Worm (Caenorhabditis elegans) whole organism, L3 larva: ENCODE data around the gene F54F2.14.

Source experiments
- R02D3.7 ChIP-seq: fragments of 150-350 bp; optimal IDR thresholded peaks from 2 replicates; lab custom pipeline; 2014; ENCODE audit warnings: missing biosample characterization, missing genetic modification characterization
- ZK546.5 ChIP-seq: sonication (generic microtip); optimal IDR thresholded peaks from 2 replicates; lab custom pipeline; 2017; ENCODE audit warnings: missing biosample characterization, missing genetic modification characterization
- aly-2 ChIP-seq: fragments of 150-350 bp; optimal IDR thresholded peaks from 2 replicates; lab custom pipeline; 2014; ENCODE audit warnings: missing biosample characterization, missing genetic modification characterization
- ama-1 ChIP-seq: fragments of 150-350 bp; optimal IDR thresholded peaks from 2 replicates; lab custom pipeline; 2018
- ceh-16 ChIP-seq: sonication (generic microtip); optimal IDR thresholded peaks from 2 replicates; lab custom pipeline; 2017; ENCODE audit warnings: missing biosample characterization, missing genetic modification characterization
- ceh-28 ChIP-seq: fragments of 150-350 bp; optimal IDR thresholded peaks from 2 replicates; lab custom pipeline; 2014; ENCODE audit warnings: missing biosample characterization, missing genetic modification reagents, missing genetic modification characterization
- ceh-82 ChIP-seq: fragments of 150-350 bp; optimal IDR thresholded peaks from 2 replicates; lab custom pipeline; 2014; ENCODE audit warnings: missing biosample characterization, missing genetic modification characterization
- ceh-9 ChIP-seq: sonication (generic microtip); optimal IDR thresholded peaks from 2 replicates; lab custom pipeline; 2018; ENCODE audit warnings: missing biosample characterization, missing genetic modification characterization
- daf-12 ChIP-seq: fragments of 150-350 bp; optimal IDR thresholded peaks from 2 replicates; lab custom pipeline; 2014; ENCODE audit warnings: missing biosample characterization, missing genetic modification reagents, missing genetic modification characterization
- egl-27 ChIP-seq: sonication (generic microtip); optimal IDR thresholded peaks from 4 replicates; lab custom pipeline; 2017; ENCODE audit warnings: missing biosample characterization, missing genetic modification reagents, missing genetic modification characterization
- egl-5 ChIP-seq: fragments of 150-350 bp; optimal IDR thresholded peaks from 2 replicates; lab custom pipeline; 2017; ENCODE audit warnings: missing biosample characterization, missing genetic modification reagents, missing genetic modification characterization, inconsistent platforms
- elt-1 ChIP-seq: fragments of 150-350 bp; optimal IDR thresholded peaks from 2 replicates; lab custom pipeline; 2014; ENCODE audit warnings: missing biosample characterization, missing genetic modification characterization
- elt-2 ChIP-seq: sonication (generic microtip); optimal IDR thresholded peaks from 2 replicates; lab custom pipeline; 2016; ENCODE audit warnings: missing genetic modification reagents, mild to moderate bottlenecking, missing genetic modification characterization, missing compliant biosample characterization
- elt-3 ChIP-seq, 3 experiments: fragments of 150-350 bp in 1 of 3; sonication (generic microtip) in 2 of 3; optimal IDR thresholded peaks; 2 replicates in 2 of 3; 4 replicates in 1 of 3; lab custom pipeline; 2014 to 2017; ENCODE audit warnings: missing biosample characterization in 3 of 3, missing genetic modification characterization in 3 of 3
- fkh-10 ChIP-seq: sonication (generic microtip); optimal IDR thresholded peaks from 2 replicates; lab custom pipeline; 2017; ENCODE audit warnings: missing biosample characterization, missing genetic modification reagents, missing genetic modification characterization
- fkh-2 ChIP-seq: fragments of 150-350 bp; optimal IDR thresholded peaks from 2 replicates; lab custom pipeline; 2014; ENCODE audit warnings: missing biosample characterization, missing genetic modification reagents, missing genetic modification characterization
- fos-1 ChIP-seq: fragments of 150-350 bp; optimal IDR thresholded peaks from 2 replicates; lab custom pipeline; 2014; ENCODE audit warnings: missing biosample characterization, missing genetic modification characterization
- hmg-11 ChIP-seq: sonication (generic microtip); optimal IDR thresholded peaks from 2 replicates; lab custom pipeline; 2016; ENCODE audit warnings: missing genetic modification characterization, missing compliant biosample characterization
- jun-1 ChIP-seq: fragments of 150-350 bp; optimal IDR thresholded peaks from 2 replicates; lab custom pipeline; 2014; ENCODE audit warnings: missing biosample characterization, missing genetic modification reagents, missing genetic modification characterization
- lin-15B ChIP-seq: fragments of 150-350 bp; optimal IDR thresholded peaks from 2 replicates; lab custom pipeline; 2014; ENCODE audit warnings: missing biosample characterization, missing genetic modification characterization
- lin-39 ChIP-seq: fragments of 150-350 bp; optimal IDR thresholded peaks from 2 replicates; lab custom pipeline; 2018; ENCODE audit warnings: missing biosample characterization, missing genetic modification reagents, missing genetic modification characterization
- lsy-12 ChIP-seq: sonication (generic microtip); optimal IDR thresholded peaks from 2 replicates; lab custom pipeline; 2016; ENCODE audit warnings: mild to moderate bottlenecking, missing genetic modification characterization, missing compliant biosample characterization
- mdl-1 ChIP-seq: fragments of 150-350 bp; optimal IDR thresholded peaks from 2 replicates; lab custom pipeline; 2014; ENCODE audit warnings: missing biosample characterization, missing genetic modification characterization
- nfya-1 ChIP-seq: sonication (generic microtip); optimal IDR thresholded peaks from 2 replicates; lab custom pipeline; 2017; ENCODE audit warnings: missing genetic modification characterization, mild to moderate bottlenecking, missing compliant biosample characterization, antibody characterized with exemption, moderate library complexity; ENCODE audit not compliant: insufficient read depth
- nhr-11 ChIP-seq: fragments of 150-350 bp; optimal IDR thresholded peaks from 2 replicates; lab custom pipeline; 2014; ENCODE audit warnings: missing biosample characterization, missing genetic modification characterization
- nhr-12 ChIP-seq: fragments of 150-350 bp; optimal IDR thresholded peaks from 2 replicates; lab custom pipeline; 2014; ENCODE audit warnings: missing biosample characterization, missing genetic modification characterization
- nhr-23 ChIP-seq: fragments of 150-350 bp; optimal IDR thresholded peaks from 2 replicates; lab custom pipeline; 2014; ENCODE audit warnings: missing biosample characterization, missing genetic modification reagents, missing genetic modification characterization
- nhr-237 ChIP-seq: fragments of 150-350 bp; optimal IDR thresholded peaks from 2 replicates; lab custom pipeline; 2014; ENCODE audit warnings: missing biosample characterization, missing genetic modification characterization
- nhr-25 ChIP-seq: sonication (generic microtip); optimal IDR thresholded peaks from 2 replicates; lab custom pipeline; 2017; ENCODE audit warnings: missing biosample characterization, missing genetic modification characterization
- nhr-28 ChIP-seq: fragments of 150-350 bp; optimal IDR thresholded peaks from 2 replicates; lab custom pipeline; 2014; ENCODE audit warnings: missing biosample characterization, missing genetic modification characterization
- nhr-43 ChIP-seq: sonication (generic microtip); optimal IDR thresholded peaks from 2 replicates; lab custom pipeline; 2016; ENCODE audit warnings: mild to moderate bottlenecking, missing genetic modification characterization, missing compliant biosample characterization; ENCODE audit not compliant: poor library complexity, severe bottlenecking
- nhr-67 ChIP-seq: fragments of 150-350 bp; optimal IDR thresholded peaks from 2 replicates; lab custom pipeline; 2014; ENCODE audit warnings: missing biosample characterization, missing genetic modification characterization
- nhr-76 ChIP-seq: fragments of 150-350 bp; sonication (generic microtip); optimal IDR thresholded peaks from 5 replicates; lab custom pipeline; 2014; ENCODE audit warnings: missing biosample characterization, missing genetic modification characterization
- nhr-77 ChIP-seq: fragments of 150-350 bp; optimal IDR thresholded peaks from 2 replicates; lab custom pipeline; 2014; ENCODE audit warnings: missing biosample characterization, missing genetic modification characterization
- pha-4 ChIP-seq: fragments of 150-350 bp; optimal IDR thresholded peaks from 2 replicates; lab custom pipeline; 2014; ENCODE audit warnings: missing biosample characterization, missing genetic modification reagents, missing genetic modification characterization
- pqm-1 ChIP-seq: fragments of 150-350 bp; optimal IDR thresholded peaks from 2 replicates; lab custom pipeline; 2017; ENCODE audit warnings: missing biosample characterization, missing genetic modification characterization, inconsistent platforms
- sea-2 ChIP-seq: fragments of 150-350 bp; sonication (generic microtip); optimal IDR thresholded peaks from 4 replicates; lab custom pipeline; 2014; ENCODE audit warnings: missing biosample characterization, missing genetic modification reagents, missing genetic modification characterization
- skn-1 ChIP-seq: fragments of 150-350 bp; optimal IDR thresholded peaks from 2 replicates; lab custom pipeline; 2014; ENCODE audit warnings: missing biosample characterization, missing genetic modification characterization
- snpc-4 ChIP-seq: fragments of 150-350 bp; optimal IDR thresholded peaks from 2 replicates; lab custom pipeline; 2014; ENCODE audit warnings: missing biosample characterization, missing genetic modification characterization
- tbx-2 ChIP-seq: sonication (generic microtip); optimal IDR thresholded peaks from 2 replicates; lab custom pipeline; 2016; ENCODE audit warnings: mild to moderate bottlenecking, missing genetic modification characterization, missing compliant biosample characterization
- unc-39 ChIP-seq: sonication (generic microtip); optimal IDR thresholded peaks from 4 replicates; lab custom pipeline; 2017; ENCODE audit warnings: missing biosample characterization, missing genetic modification characterization
- unc-62 ChIP-seq: fragments of 150-350 bp; sonication (generic microtip); optimal IDR thresholded peaks from 4 replicates; lab custom pipeline; 2014; ENCODE audit warnings: missing biosample characterization, missing genetic modification reagents, missing genetic modification characterization
- zag-1 ChIP-seq: fragments of 150-350 bp; optimal IDR thresholded peaks from 2 replicates; lab custom pipeline; 2014; ENCODE audit warnings: missing biosample characterization, missing genetic modification characterization
- ztf-11 ChIP-seq: fragments of 150-350 bp; optimal IDR thresholded peaks from 2 replicates; lab custom pipeline; 2014; ENCODE audit warnings: missing biosample characterization, missing genetic modification characterization
- ztf-4 ChIP-seq: fragments of 150-350 bp; optimal IDR thresholded peaks from 2 replicates; lab custom pipeline; 2014; ENCODE audit warnings: missing biosample characterization, missing genetic modification characterization

The F54F2.14 gene

ce11 chrIII:8797211-8797733 is 5.9 kb downstream of the F54F2.14 start:
- TF ChIP-seq nfya-1 (tag; lab: Kevin White, UChicago), result peak; percentile 89
- no peak for TF ChIP-seq nhr-67 (tag; lab: Kevin White, UChicago)
- peak; percentile 93 for TF ChIP-seq lin-39 (tag; lab: Kevin White, UChicago)
- TF ChIP-seq ama-1 (lab: Kevin White, UChicago), result no peak
- peak; percentile 90 for TF ChIP-seq mdl-1 (tag; lab: Kevin White, UChicago)
- peak; percentile 18 for TF ChIP-seq nhr-77 (tag; lab: Kevin White, UChicago)
- peak; percentile 87 for TF ChIP-seq nhr-43
- no peak for TF ChIP-seq daf-12 (tag; lab: Kevin White, UChicago)
- TF ChIP-seq snpc-4 (tag; lab: Kevin White, UChicago), result peak; percentile 75
- peak; percentile 5 for TF ChIP-seq nhr-11 (tag; lab: Kevin White, UChicago)
- TF ChIP-seq hmg-11 (tag; lab: Kevin White, UChicago), result peak; percentile 68
- TF ChIP-seq nhr-76 (tag; lab: Kevin White, UChicago), result peak; percentile 36
- peak; percentile 73 for TF ChIP-seq fkh-10 (GFP tag; lab: Kevin White, UChicago)
- TF ChIP-seq sea-2 (GFP tag; lab: Kevin White, UChicago), result peak; percentile 14
- TF ChIP-seq tbx-2 (tag; lab: Kevin White, UChicago), result peak; percentile 75
- peak; percentile 96 for TF ChIP-seq pqm-1 (tag; lab: Kevin White, UChicago)
- TF ChIP-seq lin-15B (tag; lab: Kevin White, UChicago), result peak; percentile 49
- peak; percentile 43 for TF ChIP-seq fos-1 (tag; lab: Kevin White, UChicago)
- TF ChIP-seq ceh-82 (tag; lab: Kevin White, UChicago), result peak; percentile 42
- peak; percentile 92 for TF ChIP-seq nhr-25
- peak; percentile 43 for TF ChIP-seq pha-4
- peak; percentile 44 for TF ChIP-seq R02D3.7 (tag; lab: Kevin White, UChicago)
- TF ChIP-seq ceh-28 (tag; lab: Kevin White, UChicago), result peak; percentile 83
- peak; percentile 59 for TF ChIP-seq elt-1 (tag; lab: Kevin White, UChicago)
- peak; percentile 94 for TF ChIP-seq jun-1 (tag; lab: Kevin White, UChicago)
- TF ChIP-seq lsy-12 (tag; lab: Kevin White, UChicago), result peak; percentile 81
- peak; percentile 34 for TF ChIP-seq egl-5 (tag; lab: Kevin White, UChicago)
- TF ChIP-seq egl-27, result peak; percentile 27
- TF ChIP-seq nhr-237 (tag; lab: Kevin White, UChicago), result no peak
- peak; percentile 68 for TF ChIP-seq nhr-23 (tag; lab: Kevin White, UChicago)
- no peak for TF ChIP-seq nhr-12 (tag; lab: Kevin White, UChicago)
- peak; percentile 76 for TF ChIP-seq skn-1 (tag; lab: Kevin White, UChicago)
- TF ChIP-seq unc-62 (GFP tag; lab: Kevin White, UChicago), result peak; percentile 71
- peak; percentile 96 for TF ChIP-seq elt-2 (tag; lab: Kevin White, UChicago)
- no peak for TF ChIP-seq ZK546.5
- TF ChIP-seq ztf-4 (tag; lab: Kevin White, UChicago), result no peak
- no peak for TF ChIP-seq fkh-2
- TF ChIP-seq elt-3 (tag; optimal IDR thresholded peaks at IDR 0.05; lab: Kevin White, UChicago), result peak in 1 of 3 experiments; percentile 74
- TF ChIP-seq unc-39 (tag; lab: Kevin White, UChicago), result no peak

ce11 chrIII:8799964-8800795 is 8.8 kb downstream of the F54F2.14 start, which contains the start of gene F54F2.6:
Gene F54F2.6, minus strand, starts transcription at chrIII:8800701.
- TF ChIP-seq ceh-16 (tag; lab: Kevin White, UChicago) (no peak), snpc-4 (tag; lab: Kevin White, UChicago) (peak; percentile 75), nhr-12 (tag; lab: Kevin White, UChicago) (no peak), egl-27 (peak; percentile 77), nhr-23 (tag; lab: Kevin White, UChicago) (peak; percentile 40), aly-2 (tag; lab: Kevin White, UChicago) (no peak), nhr-28 (tag; lab: Kevin White, UChicago) (no peak), nhr-77 (tag; lab: Kevin White, UChicago) (peak; percentile 50), egl-5 (tag; lab: Kevin White, UChicago) (peak; percentile 65), lin-39 (tag; lab: Kevin White, UChicago) (peak; percentile 88), pqm-1 (tag; lab: Kevin White, UChicago) (peak; percentile 38), elt-3 (tag; optimal IDR thresholded peaks at IDR 0.05; lab: Kevin White, UChicago) (no peak), fkh-10 (GFP tag; lab: Kevin White, UChicago) (peak; percentile 76), ceh-82 (tag; lab: Kevin White, UChicago) (peak; percentile 40), hmg-11 (tag; lab: Kevin White, UChicago) (peak; percentile 90), nhr-76 (tag; lab: Kevin White, UChicago) (no peak), mdl-1 (tag; lab: Kevin White, UChicago) (peak; percentile 94), ZK546.5 (no peak), tbx-2 (tag; lab: Kevin White, UChicago) (peak; percentile 85), pha-4 (peak; percentile 93), skn-1 (tag; lab: Kevin White, UChicago) (no peak), R02D3.7 (tag; lab: Kevin White, UChicago) (peak; percentile 57), zag-1 (tag; lab: Kevin White, UChicago) (peak; percentile 76), ztf-11 (no peak), nhr-237 (tag; lab: Kevin White, UChicago) (no peak), fkh-2 (peak; percentile 52), nhr-67 (tag; lab: Kevin White, UChicago) (no peak), ceh-9 (tag; lab: Kevin White, UChicago) (peak; percentile 24), fos-1 (tag; lab: Kevin White, UChicago) (no peak), ztf-4 (tag; lab: Kevin White, UChicago) (no peak), jun-1 (tag; lab: Kevin White, UChicago) (peak; percentile 91), lsy-12 (tag; lab: Kevin White, UChicago) (peak; percentile 80), sea-2 (GFP tag; lab: Kevin White, UChicago) (peak; percentile 31), elt-2 (tag; lab: Kevin White, UChicago) (peak; percentile 71)
